Worm (Caenorhabditis elegans) whole organism, L2 larva: Measurements from ENCODE around the gene arcp-1.
A peak's percentile ranks its signal among the peaks of the same experiment; 100 is the strongest.

Experiments used
- C34F6.9 ChIP-seq: fragments of 150-350 bp; optimal IDR thresholded peaks from 2 replicates; lab custom pipeline; 2014; ENCODE audit warnings: missing biosample characterization, missing genetic modification characterization
- F13H6.1 ChIP-seq: sonication (generic microtip); optimal IDR thresholded peaks from 2 replicates; lab custom pipeline; 2016; ENCODE audit warnings: missing genetic modification characterization, missing compliant biosample characterization
- R02D3.7 ChIP-seq: fragments of 150-350 bp; optimal IDR thresholded peaks from 2 replicates; lab custom pipeline; 2014; ENCODE audit warnings: missing biosample characterization, missing genetic modification characterization
- Y55F3AM.14 ChIP-seq: fragments of 200-800 bp; sonication (Bioruptor generic); optimal IDR thresholded peaks from 2 replicates; lab custom pipeline; 2018; ENCODE audit warnings: mild to moderate bottlenecking, missing genetic modification characterization, missing compliant biosample characterization
- ZK546.5 ChIP-seq: sonication (generic microtip); optimal IDR thresholded peaks from 2 replicates; lab custom pipeline; 2017; ENCODE audit warnings: missing biosample characterization, missing genetic modification characterization
- alr-1 ChIP-seq: fragments of 150-350 bp; optimal IDR thresholded peaks from 2 replicates; lab custom pipeline; 2014; ENCODE audit warnings: missing biosample characterization, missing genetic modification characterization
- aly-2 ChIP-seq: fragments of 150-350 bp; optimal IDR thresholded peaks from 2 replicates; lab custom pipeline; 2014; ENCODE audit warnings: missing biosample characterization, missing genetic modification characterization
- ama-1 ChIP-seq: fragments of 150-350 bp; optimal IDR thresholded peaks from 2 replicates; lab custom pipeline; 2018; ENCODE audit warnings: inconsistent platforms
- blmp-1 ChIP-seq: sonication (generic microtip); optimal IDR thresholded peaks from 2 replicates; lab custom pipeline; 2017; ENCODE audit warnings: missing genetic modification characterization, mild to moderate bottlenecking, missing compliant biosample characterization, antibody characterized with exemption, moderate library complexity; ENCODE audit not compliant: insufficient read depth
- ceh-16 ChIP-seq: fragments of 150-350 bp; optimal IDR thresholded peaks from 2 replicates; lab custom pipeline; 2014; ENCODE audit warnings: missing biosample characterization, missing genetic modification characterization
- ceh-82 ChIP-seq: fragments of 150-350 bp; optimal IDR thresholded peaks from 2 replicates; lab custom pipeline; 2014; ENCODE audit warnings: missing biosample characterization, missing genetic modification characterization
- crh-2 ChIP-seq: sonication (generic microtip); optimal IDR thresholded peaks from 2 replicates; lab custom pipeline; 2017; ENCODE audit warnings: missing biosample characterization, missing genetic modification characterization
- dmd-4 ChIP-seq: sonication (generic microtip); optimal IDR thresholded peaks from 2 replicates; lab custom pipeline; 2017; ENCODE audit warnings: missing biosample characterization, missing genetic modification characterization
- egl-27 ChIP-seq: sonication (generic microtip); optimal IDR thresholded peaks from 3 replicates; lab custom pipeline; 2017; ENCODE audit warnings: missing biosample characterization, missing genetic modification reagents, missing genetic modification characterization
- elt-1 ChIP-seq: fragments of 150-350 bp; optimal IDR thresholded peaks from 2 replicates; lab custom pipeline; 2014; ENCODE audit warnings: missing biosample characterization, missing genetic modification characterization
- elt-3 ChIP-seq: sonication (generic microtip); optimal IDR thresholded peaks from 2 replicates; lab custom pipeline; 2017; ENCODE audit warnings: missing biosample characterization, missing genetic modification characterization
- fos-1 ChIP-seq: fragments of 150-350 bp; optimal IDR thresholded peaks from 2 replicates; lab custom pipeline; 2014; ENCODE audit warnings: missing biosample characterization, missing genetic modification characterization
- gmeb-1 ChIP-seq: fragments of 150-350 bp; optimal IDR thresholded peaks from 2 replicates; lab custom pipeline; 2014; ENCODE audit warnings: missing biosample characterization, missing genetic modification characterization
- lin-11 ChIP-seq: fragments of 150-350 bp; sonication (generic microtip); optimal IDR thresholded peaks from 2 replicates; lab custom pipeline; 2014; ENCODE audit warnings: missing biosample characterization, missing genetic modification characterization, inconsistent platforms, mixed read lengths
- lin-13 ChIP-seq: fragments of 150-350 bp; optimal IDR thresholded peaks from 2 replicates; lab custom pipeline; 2014; ENCODE audit warnings: missing biosample characterization, missing genetic modification reagents, missing genetic modification characterization
- lsy-2 ChIP-seq, 2 experiments: fragments of 150-350 bp in 1 of 2; sonication (generic microtip) in 1 of 2; optimal IDR thresholded peaks; 2 replicates each; lab custom pipeline; 2014 to 2017; ENCODE audit warnings: missing biosample characterization in 2 of 2, missing genetic modification characterization in 2 of 2
- mab-5 ChIP-seq: fragments of 150-350 bp; optimal IDR thresholded peaks from 2 replicates; lab custom pipeline; 2014; ENCODE audit warnings: missing biosample characterization, missing genetic modification characterization
- mbf-1 ChIP-seq: sonication (generic microtip); optimal IDR thresholded peaks from 2 replicates; lab custom pipeline; 2017; ENCODE audit warnings: missing biosample characterization, missing genetic modification characterization
- mdl-1 ChIP-seq, 2 experiments: fragments of 150-350 bp in 1 of 2; sonication (generic microtip) in 1 of 2; optimal IDR thresholded peaks; 2 replicates each; lab custom pipeline; 2017; ENCODE audit warnings: missing biosample characterization in 2 of 2, missing genetic modification characterization in 2 of 2
- nhr-10 ChIP-seq: sonication (generic microtip); optimal IDR thresholded peaks from 2 replicates; lab custom pipeline; 2017; ENCODE audit warnings: missing biosample characterization, missing genetic modification characterization
- nhr-11 ChIP-seq: fragments of 150-350 bp; optimal IDR thresholded peaks from 2 replicates; lab custom pipeline; 2014; ENCODE audit warnings: missing biosample characterization, missing genetic modification characterization
- nhr-12 ChIP-seq: fragments of 150-350 bp; optimal IDR thresholded peaks from 2 replicates; lab custom pipeline; 2014; ENCODE audit warnings: missing biosample characterization, missing genetic modification characterization
- nhr-129 ChIP-seq: fragments of 150-350 bp; optimal IDR thresholded peaks from 2 replicates; lab custom pipeline; 2014; ENCODE audit warnings: missing biosample characterization, missing genetic modification characterization
- nhr-21 ChIP-seq: fragments of 150-350 bp; optimal IDR thresholded peaks from 2 replicates; lab custom pipeline; 2014; ENCODE audit warnings: missing biosample characterization, missing genetic modification characterization
- nhr-23 ChIP-seq: fragments of 150-350 bp; optimal IDR thresholded peaks from 2 replicates; lab custom pipeline; 2014; ENCODE audit warnings: missing biosample characterization, missing genetic modification reagents, missing genetic modification characterization
- nhr-237 ChIP-seq: fragments of 150-350 bp; optimal IDR thresholded peaks from 2 replicates; lab custom pipeline; 2014; ENCODE audit warnings: missing biosample characterization, missing genetic modification characterization
- nhr-25 ChIP-seq: fragments of 150-350 bp; sonication (generic microtip); optimal IDR thresholded peaks from 3 replicates; lab custom pipeline; 2014; ENCODE audit warnings: missing biosample characterization, missing genetic modification characterization
- nhr-6 ChIP-seq: fragments of 150-350 bp; optimal IDR thresholded peaks from 2 replicates; lab custom pipeline; 2014; ENCODE audit warnings: missing biosample characterization, missing genetic modification characterization
- nhr-77 ChIP-seq: fragments of 150-350 bp; optimal IDR thresholded peaks from 2 replicates; lab custom pipeline; 2014; ENCODE audit warnings: missing biosample characterization, missing genetic modification characterization
- peb-1 ChIP-seq: fragments of 150-350 bp; optimal IDR thresholded peaks from 2 replicates; lab custom pipeline; 2014; ENCODE audit warnings: missing biosample characterization, missing genetic modification characterization
- sem-4 ChIP-seq: fragments of 150-350 bp; optimal IDR thresholded peaks from 2 replicates; lab custom pipeline; 2014; ENCODE audit warnings: missing biosample characterization, missing genetic modification reagents, missing genetic modification characterization
- sma-3 ChIP-seq: sonication (generic microtip); optimal IDR thresholded peaks from 2 replicates; lab custom pipeline; 2016; ENCODE audit warnings: missing genetic modification reagents, missing genetic modification characterization, missing compliant biosample characterization
- sma-9 ChIP-seq, 2 experiments: fragments of 150-350 bp in 1 of 2; sonication (generic microtip) in 1 of 2; optimal IDR thresholded peaks; 2 replicates each; lab custom pipeline; 2014 to 2016; ENCODE audit warnings: missing genetic modification characterization in 2 of 2, mild to moderate bottlenecking in 1 of 2, missing biosample characterization in 1 of 2, missing compliant biosample characterization in 1 of 2, missing genetic modification reagents in 1 of 2, moderate library complexity in 1 of 2
- unc-39 ChIP-seq: fragments of 150-350 bp; optimal IDR thresholded peaks from 2 replicates; lab custom pipeline; 2014; ENCODE audit warnings: missing biosample characterization, missing genetic modification characterization
- unc-55 ChIP-seq: fragments of 150-350 bp; sonication (generic microtip); optimal IDR thresholded peaks from 3 replicates; lab custom pipeline; 2014; ENCODE audit warnings: missing biosample characterization, missing genetic modification reagents, missing genetic modification characterization
- unc-62 ChIP-seq: fragments of 150-350 bp; optimal IDR thresholded peaks from 2 replicates; lab custom pipeline; 2014; ENCODE audit warnings: missing biosample characterization, missing genetic modification reagents, missing genetic modification characterization
- zag-1 ChIP-seq: fragments of 150-350 bp; optimal IDR thresholded peaks from 2 replicates; lab custom pipeline; 2014; ENCODE audit warnings: missing biosample characterization, missing genetic modification characterization
- ztf-11 ChIP-seq: sonication (generic microtip); optimal IDR thresholded peaks from 2 replicates; lab custom pipeline; 2017; ENCODE audit warnings: missing biosample characterization, missing genetic modification characterization
- ztf-4 ChIP-seq: fragments of 150-350 bp; optimal IDR thresholded peaks from 2 replicates; lab custom pipeline; 2014; ENCODE audit warnings: missing biosample characterization, missing genetic modification characterization

arcp-1 gene

ce11 chrIII:3795933-3796332 is 36.7 kb upstream of the arcp-1 start:
- TF ChIP-seq ztf-4 (no peak), nhr-77 (no peak), Y55F3AM.14 (no peak), lin-13 (GFP tag; lab: Kevin White, UChicago) (no peak)
- TF ChIP-seq, all 48 proteins: peak for 0

DNA sequence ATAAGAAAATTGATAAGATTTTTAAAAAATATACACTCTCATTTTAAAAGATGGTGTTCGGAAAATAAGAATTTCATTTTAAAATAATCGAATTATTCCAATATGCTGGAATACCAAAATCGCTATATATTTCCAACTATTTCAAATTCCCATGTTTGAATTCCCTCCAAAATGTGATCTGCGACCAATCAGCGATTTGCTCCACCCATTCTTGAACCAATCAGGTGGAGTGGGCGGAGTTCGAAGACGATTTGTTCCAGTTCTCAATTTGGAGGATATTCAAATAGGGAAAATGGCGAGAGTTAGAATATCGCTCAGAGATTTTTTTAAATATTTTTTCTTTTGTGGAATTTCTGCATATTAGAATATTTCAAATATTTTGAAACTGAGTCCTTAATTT is 31.6 kb upstream of the arcp-1 start:
- TF ChIP-seq egl-27 (tag; lab: Kevin White, UChicago) (no peak), aly-2 (no peak), mab-5 (no peak), C34F6.9 (no peak), mdl-1 (tag; optimal IDR thresholded peaks at IDR 0.05; lab: Kevin White, UChicago) (no peak), nhr-25 (tag; lab: Kevin White, UChicago) (no peak), nhr-23 (tag; lab: Kevin White, UChicago) (no peak)

ce11 chrIII:3789688-3790371 is 30.6 kb upstream of the arcp-1 start:
- TF ChIP-seq elt-1 (tag; lab: Kevin White, UChicago) (no peak), nhr-21 (tag; lab: Kevin White, UChicago) (peak; percentile 23), ama-1 (lab: Kevin White, UChicago) (peak; percentile 57), lin-13 (GFP tag; lab: Kevin White, UChicago) (peak; percentile 15), sma-9 (GFP tag; optimal IDR thresholded peaks at IDR 0.05; lab: Kevin White, UChicago) (no peak), sma-9 (tag; optimal IDR thresholded peaks at IDR 0.05; lab: Kevin White, UChicago) (no peak), nhr-25 (tag; lab: Kevin White, UChicago) (peak; percentile 62), lsy-2 (tag; optimal IDR thresholded peaks at IDR 0.05; lab: Kevin White, UChicago) (peak in 1 of 2 experiments; percentile 22)

DNA sequence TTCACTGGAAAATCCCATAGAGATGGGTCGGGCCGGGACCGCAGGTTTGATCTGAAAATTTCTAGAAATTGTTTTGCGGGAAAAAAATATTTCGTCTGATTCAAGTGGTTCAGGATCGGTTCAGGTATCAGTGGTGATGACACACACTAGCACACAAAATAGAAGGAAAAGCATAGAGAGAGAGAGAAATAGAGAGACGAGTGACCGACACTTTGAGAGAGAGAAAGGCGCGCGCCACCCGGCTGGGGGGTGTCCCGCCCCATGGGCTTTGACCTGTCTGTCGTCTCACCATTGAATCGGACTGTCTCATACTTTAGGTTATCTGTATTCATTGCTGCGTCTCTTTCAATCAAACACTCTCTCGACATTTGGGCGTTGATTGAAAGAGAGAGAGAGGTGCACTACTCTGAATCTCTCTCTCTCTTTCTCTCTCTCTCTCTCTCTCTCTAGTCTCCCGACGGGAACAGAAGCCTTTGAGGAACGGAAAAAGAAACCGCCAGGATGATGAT is 27.3 kb upstream of the arcp-1 start, which contains the start of gene acy-3:
TSS of gene acy-3 (minus strand) at position 51 of the 509 bp plus-strand sequence.
- TF ChIP-seq fos-1 (tag; lab: Kevin White, UChicago) = peak; percentile 53
- TF ChIP-seq sma-9 (GFP tag; optimal IDR thresholded peaks at IDR 0.05; lab: Kevin White, UChicago) = peak; percentile 83
- TF ChIP-seq sma-9 (tag; optimal IDR thresholded peaks at IDR 0.05; lab: Kevin White, UChicago) = no peak
- TF ChIP-seq unc-62 (GFP tag; lab: Kevin White, UChicago) = peak; percentile 27
- no peak for TF ChIP-seq ztf-11 (tag; lab: Kevin White, UChicago)
- no peak for TF ChIP-seq nhr-12 (tag; lab: Kevin White, UChicago)
- TF ChIP-seq zag-1 = no peak
- TF ChIP-seq ZK546.5 (tag; lab: Kevin White, UChicago) = no peak
- TF ChIP-seq sem-4 (tag; lab: Kevin White, UChicago) = peak; percentile 15
- no peak for TF ChIP-seq ceh-16
- TF ChIP-seq unc-39 (tag; lab: Kevin White, UChicago) = no peak
- no peak for TF ChIP-seq elt-1 (tag; lab: Kevin White, UChicago)
- no peak for TF ChIP-seq elt-3 (tag; lab: Kevin White, UChicago)
- no peak for TF ChIP-seq nhr-10 (tag; lab: Kevin White, UChicago)
- peak; percentile 25 for TF ChIP-seq egl-27 (tag; lab: Kevin White, UChicago)
- peak; percentile 31 for TF ChIP-seq sma-3 (GFP tag; lab: Kevin White, UChicago)
- TF ChIP-seq Y55F3AM.14 = no peak
- no peak for TF ChIP-seq ceh-82 (tag; lab: Kevin White, UChicago)
- TF ChIP-seq crh-2 = peak; percentile 67
- TF ChIP-seq nhr-25 (tag; lab: Kevin White, UChicago) = peak; percentile 53
- no peak for TF ChIP-seq nhr-77
- no peak for TF ChIP-seq nhr-11
- peak; percentile 61 for TF ChIP-seq nhr-129
- TF ChIP-seq mdl-1 (tag; optimal IDR thresholded peaks at IDR 0.05; lab: Kevin White, UChicago) = peak; percentile 1 to 47
- TF ChIP-seq nhr-6 = no peak
- no peak for TF ChIP-seq unc-55 (GFP tag; lab: Kevin White, UChicago)
- TF ChIP-seq gmeb-1 (tag; lab: Kevin White, UChicago) = peak; percentile 2
- peak; percentile 61 for TF ChIP-seq C34F6.9
- peak; percentile 66 for TF ChIP-seq nhr-21 (tag; lab: Kevin White, UChicago)
- no peak for TF ChIP-seq nhr-237 (tag; lab: Kevin White, UChicago)
- TF ChIP-seq ztf-4 = no peak
- TF ChIP-seq lin-13 (GFP tag; lab: Kevin White, UChicago) = peak; percentile 57
- peak; percentile 15 for TF ChIP-seq mab-5
- TF ChIP-seq dmd-4 (tag; lab: Kevin White, UChicago) = no peak
- TF ChIP-seq mbf-1 (tag; lab: Kevin White, UChicago) = no peak
- TF ChIP-seq peb-1 (tag; lab: Kevin White, UChicago) = no peak
- peak; percentile 44 for TF ChIP-seq blmp-1 (tag; lab: Kevin White, UChicago)
- no peak for TF ChIP-seq lin-11 (tag; lab: Kevin White, UChicago)
- no peak for TF ChIP-seq nhr-23 (tag; lab: Kevin White, UChicago)
- TF ChIP-seq R02D3.7 = no peak
- peak; percentile 90 for TF ChIP-seq F13H6.1 (tag; lab: Kevin White, UChicago)
- no peak for TF ChIP-seq ama-1 (lab: Kevin White, UChicago)
- TF ChIP-seq alr-1 = no peak
